Worm (Caenorhabditis elegans) whole organism, dauer: Measurements from ENCODE around the gene nhr-251.

ENCODE experiments used
- unc-62 ChIP-seq: sonication (generic microtip); optimal IDR thresholded peaks from 2 replicates; lab custom pipeline; 2017; ENCODE audit warnings: missing biosample characterization, missing genetic modification reagents, missing genetic modification characterization

nhr-251 gene

ce11 chrV:631832-632231 lies 31.5 kb downstream of the nhr-251 start:
- no peak for TF ChIP-seq unc-62 (GFP tag; lab: Kevin White, UChicago)

ce11 chrV:634855-635254 lies 34.5 kb downstream of the nhr-251 start, which contains the start of gene F48G7.10:
Gene F48G7.10 (minus strand): TSS chrV:634955.
- TF ChIP-seq unc-62 (GFP tag; lab: Kevin White, UChicago), result no peak

- TF ChIP-seq unc-62 (GFP tag; lab: Kevin White, UChicago), result no peak
These were observed 35.3 kb downstream of the nhr-251 start for ce11 chrV:635630-636029.

- no peak for TF ChIP-seq unc-62 (GFP tag; lab: Kevin White, UChicago)
These were observed 36.0 kb downstream of the nhr-251 start, which contains the start of gene pals-31 for ce11 chrV:636281-636680. Gene pals-31 (plus strand): TSS chrV:636581.

- TF ChIP-seq unc-62 (GFP tag; lab: Kevin White, UChicago), result no peak
These were observed 38.0 kb downstream of the nhr-251 start, which contains the start of gene srj-37 for ce11 chrV:638328-638727. Gene srj-37 (plus strand): TSS chrV:638628.

- no peak for TF ChIP-seq unc-62 (GFP tag; lab: Kevin White, UChicago)
These were observed 42.4 kb downstream of the nhr-251 start, which contains the start of gene nhr-190 for ce11 chrV:642750-643149. Gene nhr-190 (minus strand): TSS chrV:642924.

ce11 chrV:646129-646528 lies 45.8 kb downstream of the nhr-251 start, which contains the start of gene F48G7.12:
Gene F48G7.12 (minus strand): TSS chrV:646229.
- TF ChIP-seq unc-62 (GFP tag; lab: Kevin White, UChicago), result no peak

- no peak for TF ChIP-seq unc-62 (GFP tag; lab: Kevin White, UChicago)
These were observed 46.6 kb downstream of the nhr-251 start, which contains the start of gene ugt-42 for ce11 chrV:646888-647287. Gene ugt-42 (plus strand): TSS chrV:647188.
